Fruit fly (Drosophila melanogaster) Kc167 (cell line): ENCODE results near the gene CG10211.

Experiments used
- Sin3A ChIP-seq: fragments of >200 bp; optimal IDR thresholded peaks from 2 replicates; lab custom pipeline; 2018; ENCODE audit warnings: missing external identifiers
- h ChIP-seq: fragments of >200 bp; optimal IDR thresholded peaks from 3 replicates; lab custom pipeline; 2018; ENCODE audit warnings: missing external identifiers
- insv ChIP-seq: fragments of >200 bp; optimal IDR thresholded peaks from 3 replicates; lab custom pipeline; 2018; ENCODE audit warnings: missing external identifiers
- psq ChIP-seq: fragments of >200 bp; optimal IDR thresholded peaks from 2 replicates; lab custom pipeline; 2017; ENCODE audit warnings: missing external identifiers

dm6 chr2L:18524896-18525295 is 7.6 kb downstream of the CG10211 start:
- TF ChIP-seq Sin3A (lab: Kevin White, UChicago) (no peak), insv (lab: Kevin White, UChicago) (no peak), psq (lab: Kevin White, UChicago) (no peak), h (lab: Kevin White, UChicago) (no peak)
